Worm (Caenorhabditis elegans): ENCODE results near the gene K03B8.4.

- TF ChIP-seq ZK337.2 (GFP tag; IDR thresholded peaks at IDR 0.05) (no peak), unc-62 (GFP tag; optimal IDR thresholded peaks at IDR 0.05 in 1 of 2) (no peak), unc-62 (tag; optimal IDR thresholded peaks at IDR 0.05) (no peak), skn-1 (tag; optimal IDR thresholded peaks at IDR 0.05) (no peak), dmd-6 (GFP tag; IDR thresholded peaks at IDR 0.05) (no peak)
Measured at ce11 chrV:11354264-11354663, 40.7 kb downstream of the K03B8.4 start.
